Fruit fly (Drosophila melanogaster) whole organism, wandering third instar larva: Measurements from ENCODE around the gene slmo.
A peak's percentile ranks its signal among the peaks of the same experiment; 100 is the strongest.

Experiments
- Abd-B ChIP-seq: fragments of >200 bp; optimal IDR thresholded peaks from 2 replicates; lab custom pipeline; 2017; ENCODE audit warnings: missing biosample characterization, missing genetic modification characterization
- CG32264 ChIP-seq: fragments of 200-800 bp; sonication (Bioruptor generic); optimal IDR thresholded peaks from 2 replicates; lab custom pipeline; 2016; ENCODE audit warnings: missing biosample characterization, missing genetic modification characterization
- CG9705 ChIP-seq: fragments of 200-800 bp; sonication (Bioruptor generic); optimal IDR thresholded peaks from 2 replicates; lab custom pipeline; 2018; ENCODE audit warnings: missing biosample characterization, mild to moderate bottlenecking, missing genetic modification characterization
- CrebA ChIP-seq: fragments of 200-800 bp; sonication (Bioruptor generic); optimal IDR thresholded peaks from 2 replicates; lab custom pipeline; 2016; ENCODE audit warnings: missing biosample characterization, mild to moderate bottlenecking, missing genetic modification characterization, borderline replicate concordance
- Dfd ChIP-seq: fragments of >200 bp; optimal IDR thresholded peaks from 2 replicates; lab custom pipeline; 2017; ENCODE audit warnings: missing biosample characterization, missing genetic modification characterization
- Dif ChIP-seq: fragments of 200-275, 200-300 bp; sonication (Bioruptor generic); optimal IDR thresholded peaks from 2 replicates; lab custom pipeline; 2018; ENCODE audit warnings: missing biosample characterization, missing genetic modification characterization; ENCODE audit not compliant: partially characterized antibody
- GATAd ChIP-seq: sonication (Bioruptor generic); optimal IDR thresholded peaks from 2 replicates; lab custom pipeline; 2016; ENCODE audit warnings: missing biosample characterization, missing genetic modification characterization
- HLH106 ChIP-seq: fragments of 200-800 bp; optimal IDR thresholded peaks from 3 replicates; lab custom pipeline; 2019; ENCODE audit warnings: missing biosample characterization, mild to moderate bottlenecking, missing genetic modification characterization, moderate library complexity
- Hnf4 ChIP-seq: fragments of 200-800 bp; sonication (Bioruptor generic); optimal IDR thresholded peaks from 2 replicates; lab custom pipeline; 2016; ENCODE audit warnings: missing biosample characterization, mild to moderate bottlenecking, missing genetic modification characterization
- Hr78 ChIP-seq: fragments of >200 bp; optimal IDR thresholded peaks from 2 replicates; lab custom pipeline; 2017; ENCODE audit warnings: missing biosample characterization, missing genetic modification characterization
- Hr83 ChIP-seq: fragments of 200-300 bp; sonication (Bioruptor generic); optimal IDR thresholded peaks from 2 replicates; lab custom pipeline; 2016; ENCODE audit warnings: missing biosample characterization, mild to moderate bottlenecking, missing genetic modification characterization, moderate library complexity; ENCODE audit not compliant: poor library complexity, severe bottlenecking
- Jra ChIP-seq: sonication (Bioruptor generic); optimal IDR thresholded peaks from 2 replicates; lab custom pipeline; 2016; ENCODE audit warnings: missing biosample characterization, missing genetic modification characterization
- Mio ChIP-seq: sonication (Bioruptor generic); optimal IDR thresholded peaks from 2 replicates; lab custom pipeline; 2016; ENCODE audit warnings: missing biosample characterization, missing genetic modification characterization
- Myc ChIP-seq: fragments of >200 bp; optimal IDR thresholded peaks from 2 replicates; lab custom pipeline; 2017
- N ChIP-seq: fragments of >200 bp; optimal IDR thresholded peaks from 2 replicates; lab custom pipeline; 2018; ENCODE audit warnings: missing biosample characterization, missing external identifiers, missing genetic modification characterization
- OdsH ChIP-seq: fragments of 200-800 bp; sonication (Bioruptor generic); optimal IDR thresholded peaks from 2 replicates; lab custom pipeline; 2016; ENCODE audit warnings: missing biosample characterization, mild to moderate bottlenecking, missing genetic modification characterization
- Rel ChIP-seq, 2 experiments: fragments of 200-800 bp; sonication (Bioruptor generic) in 1 of 2; optimal IDR thresholded peaks; 2 replicates in 1 of 2; 3 replicates in 1 of 2; lab custom pipeline; 2016 to 2019; ENCODE audit warnings: mild to moderate bottlenecking in 2 of 2, missing biosample characterization in 2 of 2, missing genetic modification characterization in 2 of 2, moderate library complexity in 1 of 2
- Sp1 ChIP-seq: fragments of 200-800 bp; sonication (Bioruptor generic); optimal IDR thresholded peaks from 3 replicates; lab custom pipeline; 2019; ENCODE audit warnings: missing biosample characterization, mild to moderate bottlenecking, missing genetic modification characterization, moderate library complexity
- Vsx2 ChIP-seq: fragments of 200-300, 225-300 bp; sonication (Bioruptor generic); optimal IDR thresholded peaks from 2 replicates; lab custom pipeline; 2018; ENCODE audit warnings: missing biosample characterization, missing genetic modification characterization; ENCODE audit not compliant: partially characterized antibody
- br ChIP-seq: fragments of 200-800 bp; sonication (Bioruptor generic); optimal IDR thresholded peaks from 2 replicates; lab custom pipeline; 2016; ENCODE audit warnings: missing biosample characterization, missing genetic modification characterization
- brk ChIP-seq: fragments of 200-800 bp; sonication (Bioruptor generic); optimal IDR thresholded peaks from 2 replicates; lab custom pipeline; 2016; ENCODE audit warnings: missing biosample characterization, mild to moderate bottlenecking, missing genetic modification characterization
- dl ChIP-seq, 2 experiments: fragments of 175-275, 200-275 bp in 1 of 2; fragments of 200-275 bp in 1 of 2; sonication (Bioruptor generic); optimal IDR thresholded peaks; lab custom pipeline; 2018; ENCODE audit warnings: mild to moderate bottlenecking in 2 of 2, missing biosample characterization in 2 of 2, missing genetic modification characterization in 2 of 2, moderate library complexity in 2 of 2; ENCODE audit not compliant: partially characterized antibody in 2 of 2, insufficient read depth in 1 of 2
- dmrt93B ChIP-seq: fragments of 200-800 bp; sonication (Bioruptor generic); optimal IDR thresholded peaks from 2 replicates; lab custom pipeline; 2018; ENCODE audit warnings: missing biosample characterization, mild to moderate bottlenecking, missing genetic modification characterization
- dsf ChIP-seq: sonication (Bioruptor generic); optimal IDR thresholded peaks from 2 replicates; lab custom pipeline; 2016; ENCODE audit warnings: missing biosample characterization, missing genetic modification characterization, borderline replicate concordance
- ey ChIP-seq: fragments of 200-800 bp; sonication (Bioruptor generic); optimal IDR thresholded peaks from 2 replicates; lab custom pipeline; 2016; ENCODE audit warnings: missing biosample characterization, missing genetic modification characterization
- foxo ChIP-seq, 2 experiments: fragments of 200-800 bp; sonication (Bioruptor generic); optimal IDR thresholded peaks; 2 replicates in 1 of 2; 3 replicates in 1 of 2; lab custom pipeline; 2016 to 2017; ENCODE audit warnings: missing biosample characterization in 2 of 2, missing genetic modification characterization in 2 of 2
- fru ChIP-seq: fragments of 200-800 bp; sonication (Bioruptor generic); optimal IDR thresholded peaks from 3 replicates; lab custom pipeline; 2016; ENCODE audit warnings: missing biosample characterization, mild to moderate bottlenecking, missing genetic modification characterization
- h ChIP-seq: fragments of 200-800 bp; sonication (Bioruptor generic); optimal IDR thresholded peaks from 3 replicates; lab custom pipeline; 2016; ENCODE audit warnings: missing biosample characterization, mild to moderate bottlenecking, missing genetic modification characterization
- jim ChIP-seq: fragments of 175-275, 200-325 bp; sonication (Bioruptor generic); optimal IDR thresholded peaks from 2 replicates; lab custom pipeline; 2016; ENCODE audit warnings: missing biosample characterization, mild to moderate bottlenecking, missing genetic modification characterization
- lola ChIP-seq: fragments of >200 bp; optimal IDR thresholded peaks from 2 replicates; lab custom pipeline; 2017; ENCODE audit warnings: missing biosample characterization, missing genetic modification characterization
- pan ChIP-seq: fragments of >200 bp; optimal IDR thresholded peaks from 2 replicates; lab custom pipeline; 2017
- psq ChIP-seq: fragments of 200-800 bp; sonication (Bioruptor generic); optimal IDR thresholded peaks from 3 replicates; lab custom pipeline; 2017; ENCODE audit warnings: missing biosample characterization, mild to moderate bottlenecking, missing genetic modification characterization, moderate library complexity
- rgr ChIP-seq: fragments of 200-800 bp; sonication (Bioruptor generic); optimal IDR thresholded peaks from 3 replicates; lab custom pipeline; 2016; ENCODE audit warnings: missing biosample characterization, mild to moderate bottlenecking, missing genetic modification characterization
- sage ChIP-seq: fragments of 200-800 bp; sonication (Bioruptor generic); optimal IDR thresholded peaks from 2 replicates; lab custom pipeline; 2016; ENCODE audit warnings: missing biosample characterization, mild to moderate bottlenecking, missing genetic modification characterization
- sv ChIP-seq: fragments of 200-800 bp; sonication (Bioruptor generic); optimal IDR thresholded peaks from 3 replicates; lab custom pipeline; 2016; ENCODE audit warnings: missing biosample characterization, missing genetic modification characterization
- tai ChIP-seq: sonication (Bioruptor generic); optimal IDR thresholded peaks from 2 replicates; lab custom pipeline; 2016; ENCODE audit warnings: missing biosample characterization, missing genetic modification characterization
- usp ChIP-seq: fragments of >200 bp; optimal IDR thresholded peaks from 2 replicates; lab custom pipeline; 2017; ENCODE audit warnings: missing biosample characterization, missing genetic modification characterization
- woc ChIP-seq: sonication (Bioruptor generic); optimal IDR thresholded peaks from 2 replicates; lab custom pipeline; 2016; ENCODE audit warnings: missing biosample characterization, mild to moderate bottlenecking, missing genetic modification characterization

slmo gene

dm6 chr2L:6088371-6089365 is 40.2 kb upstream of the slmo start:
- TF ChIP-seq Abd-B (GFP tag; lab: Kevin White, UChicago): no peak
- TF ChIP-seq sage (GFP tag; lab: Kevin White, UChicago): peak; percentile 29
- TF ChIP-seq psq (GFP tag; lab: Kevin White, UChicago): peak; percentile 56
- peak; percentile 29 for TF ChIP-seq HLH106 (tag; lab: Kevin White, UChicago)
- TF ChIP-seq h: peak; percentile 95
- TF ChIP-seq Hr78: no peak
- TF ChIP-seq tai (GFP tag; lab: Kevin White, UChicago): peak; percentile 98
- peak; percentile 27 for TF ChIP-seq rgr (GFP tag; lab: Kevin White, UChicago)
- peak; percentile 49 for TF ChIP-seq Sp1
- TF ChIP-seq CG32264 (GFP tag; lab: Kevin White, UChicago): no peak
- TF ChIP-seq br: peak; percentile 22
- no peak for TF ChIP-seq N (GFP tag; lab: Kevin White, UChicago)
- TF ChIP-seq dsf (GFP tag; lab: Kevin White, UChicago): no peak
- TF ChIP-seq Rel (GFP tag; optimal IDR thresholded peaks at IDR 0.05; lab: Kevin White, UChicago): no peak
- TF ChIP-seq Rel (tag; optimal IDR thresholded peaks at IDR 0.05; lab: Kevin White, UChicago): peak; percentile 87
- peak; percentile 96 for TF ChIP-seq Jra (GFP tag; lab: Kevin White, UChicago)
- peak; percentile 46 for TF ChIP-seq fru (GFP tag; lab: Kevin White, UChicago)
- peak; percentile 58 to 74 for TF ChIP-seq dl (GFP tag; optimal IDR thresholded peaks at IDR 0.05; lab: Kevin White, UChicago; ENCODE audit: insufficient read depth in 1 of 2, partially characterized antibody in 2 of 2)
- no peak for TF ChIP-seq dmrt93B (GFP tag; lab: Kevin White, UChicago)
- TF ChIP-seq ey (GFP tag; lab: Kevin White, UChicago): peak; percentile 6
- TF ChIP-seq CG9705 (GFP tag; lab: Kevin White, UChicago): peak; percentile 21
- TF ChIP-seq Dif (GFP tag; lab: Kevin White, UChicago): peak; percentile 83
- no peak for TF ChIP-seq usp (GFP tag; lab: Kevin White, UChicago)
- no peak for TF ChIP-seq Mio (GFP tag; lab: Kevin White, UChicago)
- TF ChIP-seq jim: peak; percentile 39
- no peak for TF ChIP-seq CrebA
- no peak for TF ChIP-seq Hnf4 (GFP tag; lab: Kevin White, UChicago)
- no peak for TF ChIP-seq woc (GFP tag; lab: Kevin White, UChicago)
- no peak for TF ChIP-seq OdsH (GFP tag; lab: Kevin White, UChicago)
- no peak for TF ChIP-seq lola (GFP tag; lab: Kevin White, UChicago)
- TF ChIP-seq Vsx2 (GFP tag; lab: Kevin White, UChicago): peak; percentile 48
- no peak for TF ChIP-seq GATAd (GFP tag; lab: Kevin White, UChicago)
- no peak for TF ChIP-seq Myc (lab: Kevin White, UChicago)
- no peak for TF ChIP-seq brk
- no peak for TF ChIP-seq foxo (GFP tag; optimal IDR thresholded peaks at IDR 0.05; lab: Kevin White, UChicago)
- peak; percentile 9 for TF ChIP-seq Hr83 (GFP tag; lab: Kevin White, UChicago)
- no peak for TF ChIP-seq sv (GFP tag; lab: Kevin White, UChicago)
- TF ChIP-seq pan (lab: Kevin White, UChicago): no peak
- TF ChIP-seq Dfd: no peak

DNA sequence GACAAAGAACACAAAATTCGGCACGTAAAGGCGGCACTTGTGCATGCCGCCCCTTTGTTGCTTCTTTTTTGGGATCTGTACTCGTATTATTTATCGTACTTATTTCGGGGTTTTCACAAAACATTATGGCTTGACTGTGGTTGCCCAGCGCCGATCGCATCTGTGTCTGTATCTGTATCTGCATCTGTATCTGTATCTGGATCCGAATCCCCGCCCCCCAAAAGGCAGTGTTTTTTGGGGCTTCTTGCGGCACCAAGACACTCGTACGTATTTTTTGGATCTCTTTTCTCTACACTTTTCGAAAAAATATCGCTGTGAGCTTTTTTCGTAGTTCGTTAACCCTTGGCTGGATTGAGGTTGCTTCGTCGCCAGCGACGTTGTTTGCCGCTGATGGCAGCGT is 39.2 kb upstream of the slmo start:
- no peak for TF ChIP-seq N (GFP tag; lab: Kevin White, UChicago)
- no peak for TF ChIP-seq CG9705 (GFP tag; lab: Kevin White, UChicago)
- TF ChIP-seq dsf (GFP tag; lab: Kevin White, UChicago): no peak
- no peak for TF ChIP-seq Abd-B (GFP tag; lab: Kevin White, UChicago)
- peak; percentile 18 for TF ChIP-seq Sp1
- TF ChIP-seq rgr (GFP tag; lab: Kevin White, UChicago): no peak
- peak; percentile 24 for TF ChIP-seq Dif (GFP tag; lab: Kevin White, UChicago)
- TF ChIP-seq dl (GFP tag; optimal IDR thresholded peaks at IDR 0.05; lab: Kevin White, UChicago; ENCODE audit: insufficient read depth in 1 of 2, partially characterized antibody in 2 of 2): no peak
- TF ChIP-seq Rel (GFP tag; optimal IDR thresholded peaks at IDR 0.05; lab: Kevin White, UChicago): no peak
- TF ChIP-seq Rel (tag; optimal IDR thresholded peaks at IDR 0.05; lab: Kevin White, UChicago): peak; percentile 88
- peak; percentile 12 for TF ChIP-seq br
- no peak for TF ChIP-seq woc (GFP tag; lab: Kevin White, UChicago)
- TF ChIP-seq Hr78: no peak
- no peak for TF ChIP-seq pan (lab: Kevin White, UChicago)
- peak; percentile 64 for TF ChIP-seq Hr83 (GFP tag; lab: Kevin White, UChicago)
- peak; percentile 26 for TF ChIP-seq jim
- TF ChIP-seq OdsH (GFP tag; lab: Kevin White, UChicago): no peak
- no peak for TF ChIP-seq psq (GFP tag; lab: Kevin White, UChicago)
- no peak for TF ChIP-seq Vsx2 (GFP tag; lab: Kevin White, UChicago)
- TF ChIP-seq h: no peak
- no peak for TF ChIP-seq Hnf4 (GFP tag; lab: Kevin White, UChicago)
- no peak for TF ChIP-seq Dfd
